Fruit fly (Drosophila melanogaster) whole organism, wandering third instar larva: ENCODE data around the gene CG17672.

Source experiments
- CG32264 ChIP-seq: fragments of 200-800 bp; sonication (Bioruptor generic); optimal IDR thresholded peaks from 2 replicates; lab custom pipeline; 2016; ENCODE audit warnings: missing biosample characterization, missing genetic modification characterization
- CG9705 ChIP-seq: fragments of 200-800 bp; sonication (Bioruptor generic); optimal IDR thresholded peaks from 2 replicates; lab custom pipeline; 2018; ENCODE audit warnings: missing biosample characterization, mild to moderate bottlenecking, missing genetic modification characterization
- CrebA ChIP-seq: fragments of 200-800 bp; sonication (Bioruptor generic); optimal IDR thresholded peaks from 2 replicates; lab custom pipeline; 2016; ENCODE audit warnings: missing biosample characterization, mild to moderate bottlenecking, missing genetic modification characterization, borderline replicate concordance
- Dfd ChIP-seq: fragments of >200 bp; optimal IDR thresholded peaks from 2 replicates; lab custom pipeline; 2017; ENCODE audit warnings: missing biosample characterization, missing genetic modification characterization
- Dif ChIP-seq: fragments of 200-275, 200-300 bp; sonication (Bioruptor generic); optimal IDR thresholded peaks from 2 replicates; lab custom pipeline; 2018; ENCODE audit warnings: missing biosample characterization, missing genetic modification characterization; ENCODE audit not compliant: partially characterized antibody
- GATAd ChIP-seq: sonication (Bioruptor generic); optimal IDR thresholded peaks from 2 replicates; lab custom pipeline; 2016; ENCODE audit warnings: missing biosample characterization, missing genetic modification characterization
- Myc ChIP-seq: fragments of >200 bp; optimal IDR thresholded peaks from 2 replicates; lab custom pipeline; 2017
- OdsH ChIP-seq: fragments of 200-800 bp; sonication (Bioruptor generic); optimal IDR thresholded peaks from 2 replicates; lab custom pipeline; 2016; ENCODE audit warnings: missing biosample characterization, mild to moderate bottlenecking, missing genetic modification characterization
- Sp1 ChIP-seq: fragments of 200-800 bp; sonication (Bioruptor generic); optimal IDR thresholded peaks from 3 replicates; lab custom pipeline; 2019; ENCODE audit warnings: missing biosample characterization, mild to moderate bottlenecking, missing genetic modification characterization, moderate library complexity
- br ChIP-seq: fragments of 200-800 bp; sonication (Bioruptor generic); optimal IDR thresholded peaks from 2 replicates; lab custom pipeline; 2016; ENCODE audit warnings: missing biosample characterization, missing genetic modification characterization
- brk ChIP-seq: fragments of 200-800 bp; sonication (Bioruptor generic); optimal IDR thresholded peaks from 2 replicates; lab custom pipeline; 2016; ENCODE audit warnings: missing biosample characterization, mild to moderate bottlenecking, missing genetic modification characterization
- dl ChIP-seq, 2 experiments: fragments of 175-275, 200-275 bp in 1 of 2; fragments of 200-275 bp in 1 of 2; sonication (Bioruptor generic); optimal IDR thresholded peaks; lab custom pipeline; 2018; ENCODE audit warnings: mild to moderate bottlenecking in 2 of 2, missing biosample characterization in 2 of 2, missing genetic modification characterization in 2 of 2, moderate library complexity in 2 of 2; ENCODE audit not compliant: partially characterized antibody in 2 of 2, insufficient read depth in 1 of 2
- ey ChIP-seq: fragments of 200-800 bp; sonication (Bioruptor generic); optimal IDR thresholded peaks from 2 replicates; lab custom pipeline; 2016; ENCODE audit warnings: missing biosample characterization, missing genetic modification characterization
- h ChIP-seq: fragments of 200-800 bp; sonication (Bioruptor generic); optimal IDR thresholded peaks from 3 replicates; lab custom pipeline; 2016; ENCODE audit warnings: missing biosample characterization, mild to moderate bottlenecking, missing genetic modification characterization
- lola ChIP-seq: fragments of >200 bp; optimal IDR thresholded peaks from 2 replicates; lab custom pipeline; 2017; ENCODE audit warnings: missing biosample characterization, missing genetic modification characterization
- psq ChIP-seq: fragments of 200-800 bp; sonication (Bioruptor generic); optimal IDR thresholded peaks from 3 replicates; lab custom pipeline; 2017; ENCODE audit warnings: missing biosample characterization, mild to moderate bottlenecking, missing genetic modification characterization, moderate library complexity
- sv ChIP-seq: fragments of 200-800 bp; sonication (Bioruptor generic); optimal IDR thresholded peaks from 3 replicates; lab custom pipeline; 2016; ENCODE audit warnings: missing biosample characterization, missing genetic modification characterization
- tai ChIP-seq: sonication (Bioruptor generic); optimal IDR thresholded peaks from 2 replicates; lab custom pipeline; 2016; ENCODE audit warnings: missing biosample characterization, missing genetic modification characterization
- usp ChIP-seq: fragments of >200 bp; optimal IDR thresholded peaks from 2 replicates; lab custom pipeline; 2017; ENCODE audit warnings: missing biosample characterization, missing genetic modification characterization
- woc ChIP-seq: sonication (Bioruptor generic); optimal IDR thresholded peaks from 2 replicates; lab custom pipeline; 2016; ENCODE audit warnings: missing biosample characterization, mild to moderate bottlenecking, missing genetic modification characterization

The CG17672 gene

DNA sequence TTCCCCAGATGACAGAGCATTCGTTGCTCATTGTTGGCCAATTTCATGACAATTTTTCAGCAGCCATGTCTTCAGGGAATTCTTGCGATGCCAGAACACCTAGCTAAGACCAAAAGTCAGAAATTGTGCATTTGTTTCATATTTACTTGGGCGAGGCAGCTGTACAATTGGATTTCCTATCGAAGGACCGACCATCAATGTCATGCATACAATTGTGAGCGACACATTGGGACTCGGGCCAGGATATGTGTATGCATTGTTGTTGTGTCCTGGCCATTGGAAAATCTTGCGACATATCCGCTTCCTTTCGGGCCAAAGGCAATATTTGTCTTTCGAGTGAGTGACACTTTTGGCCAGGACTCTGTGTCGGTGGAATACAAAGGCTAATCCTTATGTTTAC lies 48.6 kb downstream of the CG17672 start:
- TF ChIP-seq woc, result no peak
- TF ChIP-seq CrebA, result no peak
- no peak for TF ChIP-seq OdsH (GFP tag; lab: Kevin White, UChicago)
- TF ChIP-seq tai (GFP tag; lab: Kevin White, UChicago), result no peak

DNA sequence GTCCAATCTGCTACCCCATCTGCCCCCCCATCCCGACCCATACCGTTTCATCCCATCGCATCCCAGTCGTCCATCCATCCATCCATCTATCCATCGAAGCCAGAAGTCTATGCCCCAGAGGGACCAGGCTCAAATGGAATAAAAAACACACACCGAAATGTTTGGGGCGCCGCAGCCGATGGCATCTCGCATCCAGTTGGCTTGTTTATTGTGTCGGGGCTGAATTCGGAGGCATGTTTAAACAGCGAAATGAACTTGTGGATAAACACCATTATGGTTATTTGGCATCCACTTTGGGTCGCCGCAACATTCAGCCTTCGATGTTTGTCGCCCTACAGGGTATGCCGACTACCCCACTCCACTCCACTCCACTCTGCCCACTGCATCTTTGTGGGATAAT lies 51.7 kb downstream of the CG17672 start:
- no peak for TF ChIP-seq usp (GFP tag; lab: Kevin White, UChicago)

DNA sequence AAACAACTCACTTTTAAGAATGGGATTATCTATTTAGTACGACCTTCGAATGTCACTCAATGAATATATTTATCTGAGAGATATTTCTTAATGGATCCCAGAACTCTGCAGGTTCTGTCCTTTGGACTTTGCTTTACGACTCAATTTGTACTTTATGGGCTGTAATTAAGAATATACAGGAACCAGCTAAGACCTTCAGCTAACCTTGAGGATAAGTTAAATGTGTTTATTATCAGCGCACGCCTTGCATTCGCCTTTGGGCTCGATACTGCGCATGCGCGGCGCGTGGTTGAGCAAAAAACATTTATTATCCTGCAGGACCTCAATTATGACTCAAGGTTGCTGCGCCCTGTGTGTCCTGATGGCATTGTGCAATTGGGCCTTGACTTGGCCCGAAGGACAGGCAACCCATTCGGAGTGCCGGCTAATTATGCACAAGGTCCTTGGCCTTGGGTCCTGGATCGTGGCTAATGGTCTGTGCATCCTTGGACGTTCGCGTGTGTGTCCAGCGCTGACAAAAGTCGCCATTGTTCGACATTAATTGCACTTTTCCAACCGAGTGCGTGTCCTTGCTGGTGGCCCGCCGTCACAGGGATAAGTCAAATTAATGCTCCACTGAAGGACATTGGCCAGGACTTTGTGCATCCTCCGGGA lies 52.6 kb downstream of the CG17672 start:
- TF ChIP-seq dl (GFP tag; optimal IDR thresholded peaks at IDR 0.05; lab: Kevin White, UChicago; ENCODE audit: insufficient read depth in 1 of 2, partially characterized antibody in 2 of 2), result no peak
- no peak for TF ChIP-seq CrebA
- no peak for TF ChIP-seq tai (GFP tag; lab: Kevin White, UChicago)

DNA sequence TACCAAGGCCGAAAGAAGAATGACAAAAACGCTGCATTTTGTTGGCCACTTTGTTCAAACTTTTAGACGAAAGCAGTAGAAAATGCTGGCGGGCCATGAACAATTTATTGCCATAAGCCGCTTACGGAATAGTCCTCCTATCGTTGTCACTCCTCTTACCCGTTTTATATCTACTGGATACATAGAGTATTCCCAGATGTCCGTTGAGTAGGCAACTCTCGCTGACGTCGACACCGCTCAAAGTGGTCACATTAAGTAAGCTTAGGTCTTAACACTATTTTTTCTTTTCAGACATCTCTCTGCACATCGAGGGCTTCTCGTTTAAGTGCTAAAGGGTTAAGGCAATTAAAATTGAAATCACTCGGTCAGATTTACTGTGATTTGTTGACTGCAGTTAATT lies 54.7 kb downstream of the CG17672 start:
- no peak for TF ChIP-seq GATAd (GFP tag; lab: Kevin White, UChicago)
- no peak for TF ChIP-seq Sp1
- no peak for TF ChIP-seq Dfd (GFP tag; lab: Kevin White, UChicago)

DNA sequence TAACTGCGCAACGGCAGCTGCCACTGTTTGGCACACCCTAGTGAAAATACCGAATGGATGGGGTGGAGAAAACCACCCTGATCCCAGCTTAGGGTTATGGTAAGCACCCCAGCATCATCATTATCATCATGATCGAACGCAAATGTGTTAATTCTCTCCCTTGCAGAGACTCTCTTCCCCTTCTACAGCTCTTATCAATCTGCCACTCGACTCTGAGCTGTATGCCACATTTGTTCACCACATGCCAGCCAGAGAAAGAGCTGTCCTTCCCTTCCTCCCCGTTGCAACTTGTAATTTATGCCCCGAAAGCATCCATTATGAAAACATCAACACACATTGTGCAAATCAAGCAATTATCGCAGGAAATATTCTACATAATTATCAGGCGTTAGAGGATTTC lies 55.7 kb downstream of the CG17672 start:
- no peak for TF ChIP-seq sv (GFP tag; lab: Kevin White, UChicago)
- TF ChIP-seq CG32264 (GFP tag; lab: Kevin White, UChicago), result no peak
- no peak for TF ChIP-seq ey (GFP tag; lab: Kevin White, UChicago)
- no peak for TF ChIP-seq psq (GFP tag; lab: Kevin White, UChicago)
- TF ChIP-seq h (GFP tag; lab: Kevin White, UChicago), result no peak
- no peak for TF ChIP-seq Myc (lab: Kevin White, UChicago)
- no peak for TF ChIP-seq lola (GFP tag; lab: Kevin White, UChicago)
- TF ChIP-seq tai (GFP tag; lab: Kevin White, UChicago), result no peak
- TF ChIP-seq GATAd (GFP tag; lab: Kevin White, UChicago), result no peak
- no peak for TF ChIP-seq Dif (GFP tag; lab: Kevin White, UChicago)
- TF ChIP-seq Sp1, result no peak
- no peak for TF ChIP-seq CG9705
- TF ChIP-seq brk, result no peak
- TF ChIP-seq br, result no peak
- TF ChIP-seq, all 38 proteins: peak for 0
